Worm (Caenorhabditis elegans) whole organism, L1 larva: ENCODE measurements around the gene pals-18.

Experiments
- fos-1 ChIP-seq: fragments of 150-350 bp; optimal IDR thresholded peaks from 2 replicates; lab custom pipeline; 2014; ENCODE audit warnings: missing biosample characterization, missing genetic modification characterization
- unc-98 ChIP-seq: fragments of 200-800 bp; sonication (Bioruptor generic); IDR thresholded peaks from 2 replicates; pipeline ENCODE4 v1.3.6; 2022; ENCODE audit warnings: missing genetic modification characterization, missing compliant biosample characterization

ce11 chrIII:1389988-1390387, 13.2 kb upstream of the pals-18 start:
- no peak for TF ChIP-seq unc-98 (GFP tag; lab: Robert Waterston, UW)
- TF ChIP-seq fos-1 (tag; lab: Kevin White, UChicago): no peak
